Worm (Caenorhabditis elegans): ENCODE measurements around the gene Y39B6A.30.

ce11 chrV:19024683-19025082 lies 10.3 kb downstream of the Y39B6A.30 start, which contains the start of gene Y39B6A.29:
- no peak for TF ChIP-seq ama-1 (optimal IDR thresholded peaks at IDR 0.05)
- no peak for TF ChIP-seq unc-130 (tag; optimal IDR thresholded peaks at IDR 0.05)
- TF ChIP-seq jun-1 (tag; optimal IDR thresholded peaks at IDR 0.05): no peak
- no peak for TF ChIP-seq aha-1 (tag; optimal IDR thresholded peaks at IDR 0.05)
- TF ChIP-seq grh-1 (GFP tag; IDR thresholded peaks at IDR 0.05): no peak
- no peak for TF ChIP-seq skn-1 (tag; optimal IDR thresholded peaks at IDR 0.05)
- no peak for TF ChIP-seq fos-1 (tag; optimal IDR thresholded peaks at IDR 0.05)
- no peak for TF ChIP-seq nhr-11 (tag; optimal IDR thresholded peaks at IDR 0.05)
- no peak for TF ChIP-seq zag-1 (tag; optimal IDR thresholded peaks at IDR 0.05)
- TF ChIP-seq nhr-90 (tag; optimal IDR thresholded peaks at IDR 0.05; ENCODE audit: poor library complexity): no peak
